Fruit fly (Drosophila melanogaster) whole organism, wandering third instar larva: ENCODE measurements around the gene Pxd.
A peak's percentile ranks its signal among the peaks of the same experiment; 100 is the strongest.

Source experiments
- CG32264 ChIP-seq: fragments of 200-800 bp; sonication (Bioruptor generic); optimal IDR thresholded peaks from 2 replicates; lab custom pipeline; 2016; ENCODE audit warnings: missing biosample characterization, missing genetic modification characterization
- GATAd ChIP-seq: sonication (Bioruptor generic); optimal IDR thresholded peaks from 2 replicates; lab custom pipeline; 2016; ENCODE audit warnings: missing biosample characterization, missing genetic modification characterization
- Mio ChIP-seq: sonication (Bioruptor generic); optimal IDR thresholded peaks from 2 replicates; lab custom pipeline; 2016; ENCODE audit warnings: missing biosample characterization, missing genetic modification characterization
- Myc ChIP-seq: fragments of >200 bp; optimal IDR thresholded peaks from 2 replicates; lab custom pipeline; 2017
- OdsH ChIP-seq: fragments of 200-800 bp; sonication (Bioruptor generic); optimal IDR thresholded peaks from 2 replicates; lab custom pipeline; 2016; ENCODE audit warnings: missing biosample characterization, mild to moderate bottlenecking, missing genetic modification characterization
- dmrt93B ChIP-seq: fragments of 200-800 bp; sonication (Bioruptor generic); optimal IDR thresholded peaks from 2 replicates; lab custom pipeline; 2018; ENCODE audit warnings: missing biosample characterization, mild to moderate bottlenecking, missing genetic modification characterization
- pan ChIP-seq: fragments of >200 bp; optimal IDR thresholded peaks from 2 replicates; lab custom pipeline; 2017
- psq ChIP-seq: fragments of 200-800 bp; sonication (Bioruptor generic); optimal IDR thresholded peaks from 3 replicates; lab custom pipeline; 2017; ENCODE audit warnings: missing biosample characterization, mild to moderate bottlenecking, missing genetic modification characterization, moderate library complexity

- TF ChIP-seq CG32264 (peak; percentile 1), psq (no peak), OdsH (GFP tag; lab: Kevin White, UChicago) (peak; percentile 49), Mio (GFP tag; lab: Kevin White, UChicago) (no peak), pan (lab: Kevin White, UChicago) (no peak), dmrt93B (GFP tag; lab: Kevin White, UChicago) (no peak), Myc (no peak), GATAd (GFP tag; lab: Kevin White, UChicago) (no peak)
These were observed 39.2 kb downstream of the Pxd start, which contains the start of gene Dad for dm6 chr3R:17053415-17054177.
